Fruit fly (Drosophila melanogaster): ENCODE results near the gene CG6013.

Gene CG6013

DNA sequence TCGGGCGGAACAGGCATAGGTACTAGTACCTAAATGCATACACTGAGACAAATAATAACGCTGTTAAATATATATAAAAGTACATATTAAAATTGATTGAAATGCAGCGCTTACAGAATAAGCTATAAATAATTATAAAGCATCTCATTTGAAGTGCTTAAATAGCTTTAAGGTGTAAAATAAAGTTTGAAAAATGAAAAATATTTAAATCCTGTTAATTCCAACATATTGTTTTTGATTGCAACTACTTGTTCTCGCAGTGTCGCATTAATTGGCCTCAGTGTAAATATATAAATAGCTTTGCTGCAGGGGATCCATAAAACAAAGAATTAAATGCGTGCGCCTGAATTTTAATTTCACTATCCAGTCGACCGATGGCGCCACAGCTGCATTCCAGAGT is 27.1 kb downstream of the CG6013 start (continued):
- TF ChIP-seq sens (GFP tag), result peak; percentile 78
- TF ChIP-seq ERR (GFP tag; optimal IDR thresholded peaks at IDR 0.05), result no peak
- peak; percentile 23 for TF ChIP-seq dmrt99B (tag; optimal IDR thresholded peaks at IDR 0.05)
- no peak for TF ChIP-seq BEAF-32 (GFP tag; optimal IDR thresholded peaks at IDR 0.05)
- no peak for TF ChIP-seq CG6654 (GFP tag; optimal IDR thresholded peaks at IDR 0.05)
- no peak for TF ChIP-seq kah (GFP tag; optimal IDR thresholded peaks at IDR 0.05)
- TF ChIP-seq CG2678 (tag; optimal IDR thresholded peaks at IDR 0.05), result peak; percentile 5
- TF ChIP-seq twi (tag; optimal IDR thresholded peaks at IDR 0.05), result no peak
- no peak for TF ChIP-seq HLHmδ (GFP tag; optimal IDR thresholded peaks at IDR 0.05)
- no peak for TF ChIP-seq CG4707 (GFP tag; optimal IDR thresholded peaks at IDR 0.05)
- TF ChIP-seq Sox102F (GFP tag; optimal IDR thresholded peaks at IDR 0.05), result peak; percentile 14
- TF ChIP-seq Hr39 (optimal IDR thresholded peaks at IDR 0.05), result no peak
- no peak for TF ChIP-seq croc (GFP tag; conservative IDR thresholded peaks at IDR 0.05)
- TF ChIP-seq bsh (GFP tag; optimal IDR thresholded peaks at IDR 0.05), result peak in 1 of 2 experiments; percentile 40
- TF ChIP-seq Hr78 (GFP tag; optimal IDR thresholded peaks at IDR 0.05), result no peak
- no peak for TF ChIP-seq Adf1 (GFP tag; IDR thresholded peaks at IDR 0.05)
- no peak for TF ChIP-seq CG31441 (GFP tag; IDR thresholded peaks at IDR 0.05)
- TF ChIP-seq Abd-B (GFP tag; optimal IDR thresholded peaks at IDR 0.05), result no peak
- no peak for TF ChIP-seq slbo (GFP tag; IDR thresholded peaks at IDR 0.05)
- no peak for TF ChIP-seq CG7987 (GFP tag; optimal IDR thresholded peaks at IDR 0.05)
- TF ChIP-seq CG2116 (GFP tag; optimal IDR thresholded peaks at IDR 0.05), result no peak
- TF ChIP-seq CG11456 (GFP tag; IDR thresholded peaks at IDR 0.05), result no peak
- no peak for TF ChIP-seq nerfin-1 (tag; optimal IDR thresholded peaks at IDR 0.05)
- TF ChIP-seq Antp (GFP tag; optimal IDR thresholded peaks at IDR 0.05), result no peak
- no peak for TF ChIP-seq p53 (GFP tag; optimal IDR thresholded peaks at IDR 0.05)
- no peak for TF ChIP-seq CG1024 (GFP tag; IDR thresholded peaks at IDR 0.05)
- no peak for TF ChIP-seq Hsf (GFP tag; optimal IDR thresholded peaks at IDR 0.05)
- peak; percentile 27 for TF ChIP-seq CG11504 (tag; optimal IDR thresholded peaks at IDR 0.05)
- peak; percentile 6 for TF ChIP-seq Ssrp (tag; optimal IDR thresholded peaks at IDR 0.05)
- TF ChIP-seq zfh2 (GFP tag; optimal IDR thresholded peaks at IDR 0.05), result no peak
- TF ChIP-seq Mes4 (GFP tag; optimal IDR thresholded peaks at IDR 0.05), result no peak
- no peak for TF ChIP-seq CG12744 (GFP tag; optimal IDR thresholded peaks at IDR 0.05)
- TF ChIP-seq H2.0 (GFP tag; IDR thresholded peaks at IDR 0.05), result no peak
- TF ChIP-seq CG10654 (GFP tag; optimal IDR thresholded peaks at IDR 0.05), result no peak
- TF ChIP-seq CG3163 (GFP tag; optimal IDR thresholded peaks at IDR 0.05), result no peak
- peak; percentile 5 for TF ChIP-seq CG17359 (tag; optimal IDR thresholded peaks at IDR 0.05)
- TF ChIP-seq Ets97D (GFP tag; optimal IDR thresholded peaks at IDR 0.05), result no peak
- TF ChIP-seq tna (GFP tag; IDR thresholded peaks at IDR 0.05; ENCODE audit: partially characterized antibody), result no peak
- no peak for TF ChIP-seq Dip2 (GFP tag; IDR thresholded peaks at IDR 0.05)
- TF ChIP-seq Blimp-1 (GFP tag; optimal IDR thresholded peaks at IDR 0.05), result peak; percentile 29
- TF ChIP-seq CG10267 (tag; optimal IDR thresholded peaks at IDR 0.05), result no peak
- no peak for TF ChIP-seq Optix (GFP tag; IDR thresholded peaks at IDR 0.05)
- TF ChIP-seq Hr3 (GFP tag; optimal IDR thresholded peaks at IDR 0.05), result no peak
- TF ChIP-seq esg (GFP tag; conservative IDR thresholded peaks at IDR 0.05), result no peak
- 0 out of 3 replicates have a peak, but pooled peaks have one; percentile 14 for TF ChIP-seq ci (GFP tag; IDR thresholded peaks at IDR 0.05)
- TF ChIP-seq CG6765 (GFP tag; optimal IDR thresholded peaks at IDR 0.05), result no peak
- TF ChIP-seq Chrac-16 (GFP tag; optimal IDR thresholded peaks at IDR 0.05), result no peak
- no peak for TF ChIP-seq CG11695 (GFP tag; IDR thresholded peaks at IDR 0.05)
- TF ChIP-seq dysf (GFP tag; IDR thresholded peaks at IDR 0.05), result no peak
- TF ChIP-seq CG14710 (tag; optimal IDR thresholded peaks at IDR 0.05), result peak; percentile 15
- no peak for TF ChIP-seq schlank (tag; optimal IDR thresholded peaks at IDR 0.05)
- TF ChIP-seq amos (GFP tag; IDR thresholded peaks at IDR 0.05; ENCODE audit: partially characterized antibody), result no peak

Data from whole organism, embryonic.